Fruit fly (Drosophila melanogaster) whole organism, pupa: ENCODE measurements around the gene CG45071.

Experiments used
- CG13204 ChIP-seq: fragments of 200-800 bp; sonication (Bioruptor generic); optimal IDR thresholded peaks from 2 replicates; lab custom pipeline; 2018; ENCODE audit warnings: missing biosample characterization, mild to moderate bottlenecking, missing genetic modification characterization, moderate library complexity
- CG14655 ChIP-seq: fragments of 200-800 bp; sonication (Bioruptor generic); optimal IDR thresholded peaks from 3 replicates; lab custom pipeline; 2017; ENCODE audit warnings: mild to moderate bottlenecking, missing biosample characterization, missing genetic modification reagents, missing genetic modification characterization
- CG15710 ChIP-seq: fragments of 200-800 bp; sonication (Bioruptor generic); optimal IDR thresholded peaks from 2 replicates; lab custom pipeline; 2018; ENCODE audit warnings: missing biosample characterization, mild to moderate bottlenecking, missing genetic modification characterization, moderate library complexity
- CG17806 ChIP-seq: fragments of 200-800 bp; sonication (Bioruptor generic); optimal IDR thresholded peaks from 2 replicates; lab custom pipeline; 2018; ENCODE audit warnings: missing biosample characterization, mild to moderate bottlenecking, missing genetic modification characterization, moderate library complexity
- CG4496 ChIP-seq: fragments of 200-800 bp; sonication (Bioruptor generic); IDR thresholded peaks from 3 replicates; pipeline ENCODE4 v1.3.6; 2022; ENCODE audit warnings: missing biosample characterization, missing genetic modification characterization
- CG8301 ChIP-seq: fragments of 200-800 bp; sonication (Bioruptor generic); optimal IDR thresholded peaks from 2 replicates; lab custom pipeline; 2018; ENCODE audit warnings: missing biosample characterization, mild to moderate bottlenecking, missing genetic modification characterization
- CG9948 ChIP-seq: fragments of 200-800 bp; sonication (Bioruptor generic); optimal IDR thresholded peaks from 2 replicates; lab custom pipeline; 2018; ENCODE audit warnings: missing biosample characterization, mild to moderate bottlenecking, missing genetic modification characterization, moderate library complexity
- D1 ChIP-seq: fragments of 200-800 bp; sonication (Bioruptor generic); optimal IDR thresholded peaks from 2 replicates; lab custom pipeline; 2018; ENCODE audit warnings: missing biosample characterization, mild to moderate bottlenecking, missing genetic modification characterization, moderate library complexity
- EcR ChIP-seq: fragments of 200-800 bp; sonication (Bioruptor generic); optimal IDR thresholded peaks from 3 replicates; lab custom pipeline; 2019; ENCODE audit warnings: missing biosample characterization, missing genetic modification characterization, mild to moderate bottlenecking, moderate library complexity, missing genetic modification reagents
- Ets98B ChIP-seq: fragments of 200-800 bp; sonication (Bioruptor generic); IDR thresholded peaks from 2 replicates; pipeline ENCODE4 v1.3.6; 2022; ENCODE audit warnings: missing biosample characterization, missing genetic modification characterization
- Pif1B ChIP-seq: fragments of 200-800 bp; sonication (Bioruptor generic); optimal IDR thresholded peaks from 3 replicates; lab custom pipeline; 2016; ENCODE audit warnings: missing biosample characterization, missing genetic modification characterization
- Snoo ChIP-seq: fragments of 200-800 bp; sonication (Bioruptor generic); optimal IDR thresholded peaks from 3 replicates; lab custom pipeline; 2017; ENCODE audit warnings: missing biosample characterization, mild to moderate bottlenecking, missing genetic modification characterization, inconsistent platforms
- gl ChIP-seq: fragments of 200-800 bp; sonication (Bioruptor generic); optimal IDR thresholded peaks from 2 replicates; lab custom pipeline; 2018; ENCODE audit warnings: missing biosample characterization, mild to moderate bottlenecking, missing genetic modification characterization

DNA sequence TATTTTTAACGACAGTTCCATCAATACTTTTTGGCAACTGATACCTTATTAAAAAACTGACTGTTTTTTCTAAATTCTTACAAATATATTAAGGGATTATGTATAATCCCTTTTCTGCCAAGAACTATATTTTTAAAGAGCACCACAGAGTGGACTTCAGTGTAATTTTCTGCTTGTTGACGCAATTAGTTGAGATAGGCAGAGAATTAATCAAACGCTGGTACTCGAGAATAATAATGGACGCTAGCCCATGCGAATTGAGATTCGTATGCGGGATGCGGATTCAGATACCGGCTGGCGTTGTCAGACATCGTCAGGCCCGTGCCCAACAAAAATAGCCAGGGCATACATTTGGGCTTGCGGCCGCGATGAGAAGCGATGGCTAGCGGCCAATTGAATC lies 7.6 kb downstream of the CG45071 start, which contains the start of gene CG13458:
- TF ChIP-seq CG4496 = 0 out of 3 replicates have a peak, but pooled peaks have one; percentile 16
- no peak for TF ChIP-seq CG8301 (tag; lab: Kevin White, UChicago)
- TF ChIP-seq EcR = no peak
- TF ChIP-seq CG9948 (tag; lab: Kevin White, UChicago) = no peak
- no peak for TF ChIP-seq CG15710
- no peak for TF ChIP-seq CG14655
- TF ChIP-seq Snoo (tag; lab: Kevin White, UChicago) = no peak
- no peak for TF ChIP-seq gl (tag; lab: Kevin White, UChicago)
- TF ChIP-seq CG13204 (GFP tag; lab: Kevin White, UChicago) = no peak
- TF ChIP-seq Ets98B (GFP tag; lab: Robert Waterston, UW) = no peak
- TF ChIP-seq Pif1B (GFP tag; lab: Kevin White, UChicago) = no peak
- no peak for TF ChIP-seq CG17806
- no peak for TF ChIP-seq D1
